Fruit fly (Drosophila melanogaster): ENCODE results near the gene CG13711.

- TF ChIP-seq h (optimal IDR thresholded peaks at IDR 0.05) = no peak
- peak; percentile 20 for TF ChIP-seq tap (tag; optimal IDR thresholded peaks at IDR 0.05)
- no peak for TF ChIP-seq CG8924 (tag; optimal IDR thresholded peaks at IDR 0.05)
- no peak for TF ChIP-seq CG4404 (GFP tag; IDR thresholded peaks at IDR 0.05)
- no peak for TF ChIP-seq org-1 (GFP tag; optimal IDR thresholded peaks at IDR 0.05)
- TF ChIP-seq CHES-1-like (GFP tag; optimal IDR thresholded peaks at IDR 0.05) = no peak
- no peak for TF ChIP-seq D (optimal IDR thresholded peaks at IDR 0.05)
- no peak for TF ChIP-seq D (GFP tag; optimal IDR thresholded peaks at IDR 0.05)
- peak; percentile 4 for TF ChIP-seq dmrt11E (tag; optimal IDR thresholded peaks at IDR 0.05)
- TF ChIP-seq dpn (GFP tag; optimal IDR thresholded peaks at IDR 0.05) = no peak
- TF ChIP-seq pan (optimal IDR thresholded peaks at IDR 0.05) = no peak
- no peak for TF ChIP-seq pan (GFP tag; optimal IDR thresholded peaks at IDR 0.05 in 1 of 2, IDR thresholded peaks at IDR 0.05 in 1 of 2)
- TF ChIP-seq p53 (GFP tag; optimal IDR thresholded peaks at IDR 0.05) = no peak
- no peak for TF ChIP-seq ase (GFP tag; IDR thresholded peaks at IDR 0.05)
- no peak for TF ChIP-seq hth (optimal IDR thresholded peaks at IDR 0.05)
- TF ChIP-seq insv (GFP tag; optimal IDR thresholded peaks at IDR 0.05) = no peak
These were observed 9.6 kb upstream of the CG13711 start for dm6 chr3L:4748053-4748452.
